Worm (Caenorhabditis elegans) whole organism, L3 larva: Measurements from ENCODE around the gene ZK154.5.

ENCODE experiments used
- R02D3.7 ChIP-seq: fragments of 150-350 bp; optimal IDR thresholded peaks from 2 replicates; lab custom pipeline; 2014; ENCODE audit warnings: missing biosample characterization, missing genetic modification characterization
- ZK546.5 ChIP-seq: sonication (generic microtip); optimal IDR thresholded peaks from 2 replicates; lab custom pipeline; 2017; ENCODE audit warnings: missing biosample characterization, missing genetic modification characterization
- ama-1 ChIP-seq: fragments of 150-350 bp; optimal IDR thresholded peaks from 2 replicates; lab custom pipeline; 2018
- ceh-16 ChIP-seq: sonication (generic microtip); optimal IDR thresholded peaks from 2 replicates; lab custom pipeline; 2017; ENCODE audit warnings: missing biosample characterization, missing genetic modification characterization
- ceh-28 ChIP-seq: fragments of 150-350 bp; optimal IDR thresholded peaks from 2 replicates; lab custom pipeline; 2014; ENCODE audit warnings: missing biosample characterization, missing genetic modification reagents, missing genetic modification characterization
- ceh-9 ChIP-seq: sonication (generic microtip); optimal IDR thresholded peaks from 2 replicates; lab custom pipeline; 2018; ENCODE audit warnings: missing biosample characterization, missing genetic modification characterization
- daf-12 ChIP-seq: fragments of 150-350 bp; optimal IDR thresholded peaks from 2 replicates; lab custom pipeline; 2014; ENCODE audit warnings: missing biosample characterization, missing genetic modification reagents, missing genetic modification characterization
- egl-27 ChIP-seq: sonication (generic microtip); optimal IDR thresholded peaks from 4 replicates; lab custom pipeline; 2017; ENCODE audit warnings: missing biosample characterization, missing genetic modification reagents, missing genetic modification characterization
- egl-5 ChIP-seq: fragments of 150-350 bp; optimal IDR thresholded peaks from 2 replicates; lab custom pipeline; 2017; ENCODE audit warnings: missing biosample characterization, missing genetic modification reagents, missing genetic modification characterization, inconsistent platforms
- elt-1 ChIP-seq: fragments of 150-350 bp; optimal IDR thresholded peaks from 2 replicates; lab custom pipeline; 2014; ENCODE audit warnings: missing biosample characterization, missing genetic modification characterization
- elt-2 ChIP-seq: sonication (generic microtip); optimal IDR thresholded peaks from 2 replicates; lab custom pipeline; 2016; ENCODE audit warnings: missing genetic modification reagents, mild to moderate bottlenecking, missing genetic modification characterization, missing compliant biosample characterization
- elt-3 ChIP-seq, 3 experiments: fragments of 150-350 bp in 1 of 3; sonication (generic microtip) in 2 of 3; optimal IDR thresholded peaks; 2 replicates in 2 of 3; 4 replicates in 1 of 3; lab custom pipeline; 2014 to 2017; ENCODE audit warnings: missing biosample characterization in 3 of 3, missing genetic modification characterization in 3 of 3
- eor-1 ChIP-seq, 2 experiments: fragments of 150-350 bp; optimal IDR thresholded peaks; 2 replicates each; lab custom pipeline; 2014 to 2018; ENCODE audit warnings: missing biosample characterization in 2 of 2, missing genetic modification characterization in 2 of 2
- fkh-10 ChIP-seq: sonication (generic microtip); optimal IDR thresholded peaks from 2 replicates; lab custom pipeline; 2017; ENCODE audit warnings: missing biosample characterization, missing genetic modification reagents, missing genetic modification characterization
- fkh-2 ChIP-seq: fragments of 150-350 bp; optimal IDR thresholded peaks from 2 replicates; lab custom pipeline; 2014; ENCODE audit warnings: missing biosample characterization, missing genetic modification reagents, missing genetic modification characterization
- hmg-11 ChIP-seq: sonication (generic microtip); optimal IDR thresholded peaks from 2 replicates; lab custom pipeline; 2016; ENCODE audit warnings: missing genetic modification characterization, missing compliant biosample characterization
- jun-1 ChIP-seq: fragments of 150-350 bp; optimal IDR thresholded peaks from 2 replicates; lab custom pipeline; 2014; ENCODE audit warnings: missing biosample characterization, missing genetic modification reagents, missing genetic modification characterization
- lin-15B ChIP-seq: fragments of 150-350 bp; optimal IDR thresholded peaks from 2 replicates; lab custom pipeline; 2014; ENCODE audit warnings: missing biosample characterization, missing genetic modification characterization
- lin-39 ChIP-seq: fragments of 150-350 bp; optimal IDR thresholded peaks from 2 replicates; lab custom pipeline; 2018; ENCODE audit warnings: missing biosample characterization, missing genetic modification reagents, missing genetic modification characterization
- lsy-12 ChIP-seq: sonication (generic microtip); optimal IDR thresholded peaks from 2 replicates; lab custom pipeline; 2016; ENCODE audit warnings: mild to moderate bottlenecking, missing genetic modification characterization, missing compliant biosample characterization
- mdl-1 ChIP-seq: fragments of 150-350 bp; optimal IDR thresholded peaks from 2 replicates; lab custom pipeline; 2014; ENCODE audit warnings: missing biosample characterization, missing genetic modification characterization
- nfya-1 ChIP-seq: sonication (generic microtip); optimal IDR thresholded peaks from 2 replicates; lab custom pipeline; 2017; ENCODE audit warnings: missing genetic modification characterization, mild to moderate bottlenecking, missing compliant biosample characterization, antibody characterized with exemption, moderate library complexity; ENCODE audit not compliant: insufficient read depth
- nhr-11 ChIP-seq: fragments of 150-350 bp; optimal IDR thresholded peaks from 2 replicates; lab custom pipeline; 2014; ENCODE audit warnings: missing biosample characterization, missing genetic modification characterization
- nhr-12 ChIP-seq: fragments of 150-350 bp; optimal IDR thresholded peaks from 2 replicates; lab custom pipeline; 2014; ENCODE audit warnings: missing biosample characterization, missing genetic modification characterization
- nhr-23 ChIP-seq: fragments of 150-350 bp; optimal IDR thresholded peaks from 2 replicates; lab custom pipeline; 2014; ENCODE audit warnings: missing biosample characterization, missing genetic modification reagents, missing genetic modification characterization
- nhr-237 ChIP-seq: fragments of 150-350 bp; optimal IDR thresholded peaks from 2 replicates; lab custom pipeline; 2014; ENCODE audit warnings: missing biosample characterization, missing genetic modification characterization
- nhr-25 ChIP-seq: sonication (generic microtip); optimal IDR thresholded peaks from 2 replicates; lab custom pipeline; 2017; ENCODE audit warnings: missing biosample characterization, missing genetic modification characterization
- nhr-43 ChIP-seq: sonication (generic microtip); optimal IDR thresholded peaks from 2 replicates; lab custom pipeline; 2016; ENCODE audit warnings: mild to moderate bottlenecking, missing genetic modification characterization, missing compliant biosample characterization; ENCODE audit not compliant: poor library complexity, severe bottlenecking
- nhr-67 ChIP-seq: fragments of 150-350 bp; optimal IDR thresholded peaks from 2 replicates; lab custom pipeline; 2014; ENCODE audit warnings: missing biosample characterization, missing genetic modification characterization
- nhr-76 ChIP-seq: fragments of 150-350 bp; sonication (generic microtip); optimal IDR thresholded peaks from 5 replicates; lab custom pipeline; 2014; ENCODE audit warnings: missing biosample characterization, missing genetic modification characterization
- nhr-77 ChIP-seq: fragments of 150-350 bp; optimal IDR thresholded peaks from 2 replicates; lab custom pipeline; 2014; ENCODE audit warnings: missing biosample characterization, missing genetic modification characterization
- pha-4 ChIP-seq: fragments of 150-350 bp; optimal IDR thresholded peaks from 2 replicates; lab custom pipeline; 2014; ENCODE audit warnings: missing biosample characterization, missing genetic modification reagents, missing genetic modification characterization
- pqm-1 ChIP-seq: fragments of 150-350 bp; optimal IDR thresholded peaks from 2 replicates; lab custom pipeline; 2017; ENCODE audit warnings: missing biosample characterization, missing genetic modification characterization, inconsistent platforms
- tbx-2 ChIP-seq: sonication (generic microtip); optimal IDR thresholded peaks from 2 replicates; lab custom pipeline; 2016; ENCODE audit warnings: mild to moderate bottlenecking, missing genetic modification characterization, missing compliant biosample characterization
- unc-39 ChIP-seq: sonication (generic microtip); optimal IDR thresholded peaks from 4 replicates; lab custom pipeline; 2017; ENCODE audit warnings: missing biosample characterization, missing genetic modification characterization
- ztf-4 ChIP-seq: fragments of 150-350 bp; optimal IDR thresholded peaks from 2 replicates; lab custom pipeline; 2014; ENCODE audit warnings: missing biosample characterization, missing genetic modification characterization

ZK154.5 gene

ce11 chrX:7787885-7788353 lies at the start of gene ZK154.5:
ZK154.5 (minus strand) TSS chrX:7787935.
- TF ChIP-seq nhr-25 (tag; lab: Kevin White, UChicago) (peak; percentile 43), eor-1 (tag; optimal IDR thresholded peaks at IDR 0.05; lab: Kevin White, UChicago) (no peak), tbx-2 (tag; lab: Kevin White, UChicago) (no peak), egl-5 (tag; lab: Kevin White, UChicago) (no peak), hmg-11 (tag; lab: Kevin White, UChicago) (peak; percentile 62), elt-3 (tag; optimal IDR thresholded peaks at IDR 0.05; lab: Kevin White, UChicago) (no peak), ztf-4 (tag; lab: Kevin White, UChicago) (no peak), nhr-11 (tag; lab: Kevin White, UChicago) (no peak), pha-4 (tag; lab: Kevin White, UChicago) (peak; percentile 72), ZK546.5 (tag; lab: Kevin White, UChicago) (no peak), ama-1 (no peak), nhr-237 (tag; lab: Kevin White, UChicago) (no peak), fkh-10 (no peak), daf-12 (no peak), fkh-2 (tag; lab: Kevin White, UChicago) (no peak), nhr-76 (tag; lab: Kevin White, UChicago) (no peak), mdl-1 (tag; lab: Kevin White, UChicago) (no peak), nhr-77 (tag; lab: Kevin White, UChicago) (no peak), elt-2 (tag; lab: Kevin White, UChicago) (peak; percentile 37), ceh-16 (tag; lab: Kevin White, UChicago) (no peak), lin-39 (tag; lab: Kevin White, UChicago) (peak; percentile 53), nfya-1 (tag; lab: Kevin White, UChicago) (peak; percentile 51), elt-1 (no peak), nhr-12 (tag; lab: Kevin White, UChicago) (no peak), R02D3.7 (tag; lab: Kevin White, UChicago) (no peak), ceh-9 (tag; lab: Kevin White, UChicago) (no peak), ceh-28 (peak; percentile 45), pqm-1 (tag; lab: Kevin White, UChicago) (peak; percentile 6), nhr-23 (tag; lab: Kevin White, UChicago) (peak; percentile 43), lin-15B (peak; percentile 29), unc-39 (no peak), nhr-43 (tag; lab: Kevin White, UChicago) (peak; percentile 13), egl-27 (tag; lab: Kevin White, UChicago) (no peak), lsy-12 (tag; lab: Kevin White, UChicago) (no peak)

DNA sequence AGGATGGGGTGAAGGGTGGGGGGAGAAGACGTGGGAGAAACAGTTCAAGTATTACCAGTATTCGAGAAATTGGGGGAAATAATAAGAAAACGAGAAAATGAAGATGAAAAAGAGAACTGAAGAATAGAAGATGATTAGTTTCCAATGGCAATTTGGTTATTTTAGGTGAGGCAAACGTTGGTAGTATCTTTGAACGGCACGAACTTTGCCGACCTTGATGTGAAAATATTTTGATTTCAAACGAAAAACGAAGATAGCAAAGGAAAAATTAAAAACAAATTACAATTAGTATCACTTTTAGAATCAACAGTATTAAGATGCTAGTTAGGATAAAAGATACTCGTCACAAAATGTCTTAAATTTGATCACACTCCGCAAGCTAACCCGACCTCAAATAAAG lies 46.4 kb upstream of the ZK154.5 start, which contains the start of gene sul-3:
TSS of gene sul-3 (minus strand) at position 101 of the 400 bp plus-strand sequence.
- no peak for TF ChIP-seq jun-1 (tag; lab: Kevin White, UChicago)
- no peak for TF ChIP-seq daf-12
- no peak for TF ChIP-seq nhr-67 (tag; lab: Kevin White, UChicago)
- no peak for TF ChIP-seq lin-15B

DNA sequence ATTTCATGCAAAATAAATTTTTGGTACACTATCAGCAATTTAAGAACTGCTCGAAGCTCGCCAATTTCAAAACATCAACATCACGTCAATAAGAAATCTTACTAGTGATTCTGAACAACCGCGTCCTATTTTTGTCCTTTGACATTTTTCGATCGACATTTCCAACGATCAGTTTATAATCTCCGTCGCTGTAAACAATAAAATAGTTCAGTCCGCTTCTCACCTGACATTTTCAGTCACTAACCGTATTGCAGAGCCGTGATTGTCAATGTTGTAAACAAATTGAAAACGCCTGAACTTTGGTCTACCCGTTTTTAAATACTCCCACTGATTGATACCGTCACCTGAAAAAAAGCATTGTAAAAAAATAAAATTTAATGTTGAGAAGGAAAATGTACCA lies 40.3 kb upstream of the ZK154.5 start:
- TF ChIP-seq egl-5 (tag; lab: Kevin White, UChicago) (no peak), pha-4 (tag; lab: Kevin White, UChicago) (peak; percentile 62), pqm-1 (tag; lab: Kevin White, UChicago) (peak; percentile 8)
- TF ChIP-seq, all 47 proteins: peak for 2

ce11 chrX:7826590-7827260 lies 39.0 kb upstream of the ZK154.5 start:
- TF ChIP-seq nhr-25 (tag; lab: Kevin White, UChicago) (peak; percentile 58), nhr-23 (tag; lab: Kevin White, UChicago) (peak; percentile 30), elt-2 (tag; lab: Kevin White, UChicago) (no peak)
